Fruit fly (Drosophila melanogaster) whole organism, adult: ENCODE measurements around the gene CG3225.

Experiments used
- CG11617 ChIP-seq: fragments of 200-800 bp; sonication (Bioruptor generic); optimal IDR thresholded peaks from 2 replicates; lab custom pipeline; 2017; ENCODE audit warnings: mild to moderate bottlenecking, missing biosample characterization, missing genetic modification reagents, missing genetic modification characterization
- CG12768 ChIP-seq: fragments of 200-800 bp; sonication (Bioruptor generic); optimal IDR thresholded peaks from 2 replicates; lab custom pipeline; 2017; ENCODE audit warnings: missing biosample characterization, missing genetic modification characterization, mild to moderate bottlenecking, moderate library complexity, missing genetic modification reagents
- CG14711 ChIP-seq: fragments of 200-800 bp; sonication (Bioruptor generic); optimal IDR thresholded peaks from 2 replicates; lab custom pipeline; 2018; ENCODE audit warnings: missing biosample characterization, mild to moderate bottlenecking, missing genetic modification characterization, moderate library complexity
- CG1620 ChIP-seq: fragments of 200-800 bp; sonication (Bioruptor generic); optimal IDR thresholded peaks from 2 replicates; lab custom pipeline; 2016; ENCODE audit warnings: missing biosample characterization, missing genetic modification characterization
- CG33017 ChIP-seq: fragments of 200-800 bp; sonication (Bioruptor generic); optimal IDR thresholded peaks from 2 replicates; lab custom pipeline; 2018; ENCODE audit warnings: missing biosample characterization, mild to moderate bottlenecking, missing genetic modification characterization, moderate library complexity
- CG5204 ChIP-seq: fragments of 200-800 bp; sonication (Bioruptor generic); optimal IDR thresholded peaks from 2 replicates; lab custom pipeline; 2016; ENCODE audit warnings: missing biosample characterization, missing genetic modification characterization
- CG7045 ChIP-seq: fragments of 200-800 bp; sonication (Bioruptor generic); optimal IDR thresholded peaks from 2 replicates; lab custom pipeline; 2017; ENCODE audit warnings: missing biosample characterization, mild to moderate bottlenecking, missing genetic modification characterization
- CG7101 ChIP-seq: fragments of 200-800 bp; sonication (Bioruptor generic); optimal IDR thresholded peaks from 2 replicates; lab custom pipeline; 2018; ENCODE audit warnings: missing biosample characterization, mild to moderate bottlenecking, missing genetic modification characterization, moderate library complexity
- Clk ChIP-seq: fragments of 200-800 bp; sonication (Bioruptor generic); optimal IDR thresholded peaks from 2 replicates; lab custom pipeline; 2017; ENCODE audit warnings: missing biosample characterization, missing genetic modification characterization
- Crg-1 ChIP-seq: fragments of 200-800 bp; sonication (Bioruptor generic); optimal IDR thresholded peaks from 2 replicates; lab custom pipeline; 2016; ENCODE audit warnings: missing biosample characterization, missing genetic modification characterization
- Hr96 ChIP-seq: fragments of 200-800 bp; sonication (Bioruptor generic); optimal IDR thresholded peaks from 2 replicates; lab custom pipeline; 2016; ENCODE audit warnings: missing biosample characterization, missing genetic modification characterization
- Mnt ChIP-seq: fragments of 200-800 bp; sonication (Bioruptor generic); optimal IDR thresholded peaks from 2 replicates; lab custom pipeline; 2016; ENCODE audit warnings: missing biosample characterization, mild to moderate bottlenecking, missing genetic modification characterization
- bab1 ChIP-seq: fragments of 200-800 bp; sonication (Bioruptor generic); optimal IDR thresholded peaks from 3 replicates; lab custom pipeline; 2019; ENCODE audit warnings: missing biosample characterization, mild to moderate bottlenecking, missing genetic modification characterization, moderate library complexity
- cic ChIP-seq: fragments of 200-800 bp; sonication (Bioruptor generic); optimal IDR thresholded peaks from 2 replicates; lab custom pipeline; 2017; ENCODE audit warnings: missing biosample characterization, mild to moderate bottlenecking, missing genetic modification characterization, moderate library complexity
- cnc ChIP-seq, 2 experiments: fragments of >200 bp; optimal IDR thresholded peaks; 2 replicates each; lab custom pipeline; 2017
- kay ChIP-seq: fragments of 200-800 bp; sonication (Bioruptor generic); peaks from one replicate; lab custom pipeline; 2016; ENCODE audit warnings: missing biosample characterization, missing genetic modification characterization, borderline replicate concordance
- ovo ChIP-seq: fragments of 200-800 bp; sonication (Bioruptor generic); optimal IDR thresholded peaks from 2 replicates; lab custom pipeline; 2016; ENCODE audit warnings: missing biosample characterization, missing genetic modification characterization
- pad ChIP-seq: fragments of 200-800 bp; sonication (Bioruptor generic); optimal IDR thresholded peaks from 3 replicates; lab custom pipeline; 2017; ENCODE audit warnings: missing biosample characterization, missing genetic modification characterization, mild to moderate bottlenecking, moderate library complexity, missing genetic modification reagents
- tj ChIP-seq: fragments of 200-800 bp; sonication (Bioruptor generic); optimal IDR thresholded peaks from 3 replicates; lab custom pipeline; 2017; ENCODE audit warnings: missing biosample characterization, mild to moderate bottlenecking, missing genetic modification characterization, moderate library complexity
- toe ChIP-seq: fragments of 200-800 bp; sonication (Bioruptor generic); optimal IDR thresholded peaks from 2 replicates; lab custom pipeline; 2016; ENCODE audit warnings: missing biosample characterization, missing genetic modification characterization

CG3225 gene

DNA sequence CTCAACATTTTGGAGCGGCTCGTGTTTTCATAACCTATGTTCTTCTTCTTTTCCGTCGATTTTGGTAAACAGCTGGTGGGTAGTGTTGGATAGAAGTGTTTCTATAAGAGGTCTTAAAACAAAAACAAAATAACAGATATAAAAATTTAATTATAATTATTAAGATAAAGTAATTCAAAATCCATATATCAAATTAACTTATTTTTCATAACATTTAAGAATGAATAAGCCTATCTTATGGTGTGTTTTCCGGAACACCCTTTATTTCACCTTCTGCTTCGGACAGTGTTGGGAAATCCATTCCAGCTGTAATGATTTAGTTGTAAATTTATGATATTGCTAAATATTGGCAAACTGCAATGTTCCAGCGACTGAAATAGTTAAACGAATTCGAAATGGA is 32.3 kb upstream of the CG3225 start, which contains the start of the genes mRpS2 and Mon1:
Gene mRpS2, minus strand, starts transcription at position 64 of the 400 bp plus-strand sequence.
Gene Mon1, plus strand, starts transcription at position 286 of the 400 bp plus-strand sequence.
- TF ChIP-seq Mnt (GFP tag; lab: Kevin White, UChicago) (peak; percentile 81), CG12768 (GFP tag; lab: Kevin White, UChicago) (peak; percentile 96), Crg-1 (GFP tag; lab: Kevin White, UChicago) (peak; percentile 93), kay (GFP tag; lab: Kevin White, UChicago) (no peak), Clk (GFP tag; lab: Kevin White, UChicago) (peak; percentile 86), cnc (optimal IDR thresholded peaks at IDR 0.05; lab: Kevin White, UChicago) (no peak), CG1620 (peak; percentile 87), CG7101 (tag; lab: Kevin White, UChicago) (peak; percentile 98), Hr96 (GFP tag; lab: Kevin White, UChicago) (peak; percentile 72), pad (GFP tag; lab: Kevin White, UChicago) (peak; percentile 87), CG14711 (tag; lab: Kevin White, UChicago) (peak; percentile 97), ovo (peak; percentile 72), cic (GFP tag; lab: Kevin White, UChicago) (peak; percentile 38), CG33017 (peak; percentile 97), toe (GFP tag; lab: Kevin White, UChicago) (peak; percentile 89), CG7045 (GFP tag; lab: Kevin White, UChicago) (peak; percentile 93), CG11617 (GFP tag; lab: Kevin White, UChicago) (peak; percentile 92), CG5204 (peak; percentile 80), bab1 (peak; percentile 94), tj (GFP tag; lab: Kevin White, UChicago) (peak; percentile 68)

- TF ChIP-seq CG11617 (GFP tag; lab: Kevin White, UChicago) (peak; percentile 47), Hr96 (GFP tag; lab: Kevin White, UChicago) (no peak), CG1620 (peak; percentile 53), Mnt (GFP tag; lab: Kevin White, UChicago) (peak; percentile 28), CG33017 (no peak), CG7101 (tag; lab: Kevin White, UChicago) (peak; percentile 27), Crg-1 (GFP tag; lab: Kevin White, UChicago) (peak; percentile 29), ovo (peak; percentile 42), cnc (optimal IDR thresholded peaks at IDR 0.05; lab: Kevin White, UChicago) (no peak), Clk (GFP tag; lab: Kevin White, UChicago) (no peak), tj (GFP tag; lab: Kevin White, UChicago) (peak; percentile 3), CG5204 (no peak), toe (GFP tag; lab: Kevin White, UChicago) (no peak), kay (GFP tag; lab: Kevin White, UChicago) (no peak), CG12768 (GFP tag; lab: Kevin White, UChicago) (no peak), pad (GFP tag; lab: Kevin White, UChicago) (peak; percentile 33), CG7045 (GFP tag; lab: Kevin White, UChicago) (no peak), cic (GFP tag; lab: Kevin White, UChicago) (no peak), bab1 (no peak), CG14711 (tag; lab: Kevin White, UChicago) (peak; percentile 12)
Measured at dm6 chr2L:4847191-4847853, 29.3 kb upstream of the CG3225 start, which contains the start of the genes mxt and CG11927. mxt (minus strand) TSS chr2L:4847295. CG11927 (plus strand) TSS chr2L:4847766.

dm6 chr2L:4846629-4847125 is 28.6 kb upstream of the CG3225 start:
- peak; percentile 36 for TF ChIP-seq CG12768 (GFP tag; lab: Kevin White, UChicago)
- no peak for TF ChIP-seq bab1

DNA sequence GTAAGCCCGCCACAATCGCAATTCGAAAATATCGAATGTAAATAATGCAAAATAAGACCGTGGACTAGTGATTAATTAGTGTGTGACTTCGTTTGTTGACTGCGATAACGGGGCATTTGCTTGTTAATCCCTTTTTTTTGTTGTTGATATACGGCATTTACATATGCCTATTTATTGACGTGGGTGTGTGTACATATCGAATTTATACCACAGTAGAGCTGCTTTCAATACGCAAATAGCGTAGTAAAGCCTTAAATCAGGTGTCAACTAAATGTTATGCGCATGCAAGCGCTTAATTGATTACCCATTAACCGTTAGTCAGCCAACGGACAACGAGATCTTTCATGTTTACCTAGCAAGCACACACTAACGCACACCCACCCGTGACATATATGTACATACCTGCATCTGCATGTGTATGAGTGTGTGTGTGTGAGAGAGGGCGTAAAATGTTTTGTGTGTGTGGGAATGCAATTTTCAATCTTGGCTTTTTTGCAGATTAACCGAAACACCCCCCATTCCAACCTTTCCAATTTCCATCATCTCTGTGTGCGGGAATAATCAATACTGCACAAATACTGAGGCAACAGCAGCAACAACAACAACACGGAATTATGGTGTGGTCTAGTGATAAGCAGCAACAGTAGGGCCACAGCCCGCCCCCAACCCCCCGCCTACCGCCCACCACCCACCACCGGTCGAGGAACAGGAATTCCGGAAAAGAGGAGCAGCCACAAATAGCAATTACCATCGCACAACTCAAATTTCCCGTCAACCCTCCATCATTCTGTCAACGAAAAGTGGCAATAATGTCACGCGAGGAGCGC is 20.7 kb upstream of the CG3225 start:
- TF ChIP-seq CG7045 (GFP tag; lab: Kevin White, UChicago) (peak; percentile 20), Clk (GFP tag; lab: Kevin White, UChicago) (no peak), CG14711 (tag; lab: Kevin White, UChicago) (no peak), Crg-1 (GFP tag; lab: Kevin White, UChicago) (peak; percentile 7), pad (GFP tag; lab: Kevin White, UChicago) (no peak), CG12768 (GFP tag; lab: Kevin White, UChicago) (peak; percentile 17), cnc (optimal IDR thresholded peaks at IDR 0.05; lab: Kevin White, UChicago) (no peak), CG33017 (no peak), CG1620 (no peak), tj (GFP tag; lab: Kevin White, UChicago) (no peak), CG7101 (tag; lab: Kevin White, UChicago) (no peak), cic (GFP tag; lab: Kevin White, UChicago) (no peak), Hr96 (GFP tag; lab: Kevin White, UChicago) (no peak)

DNA sequence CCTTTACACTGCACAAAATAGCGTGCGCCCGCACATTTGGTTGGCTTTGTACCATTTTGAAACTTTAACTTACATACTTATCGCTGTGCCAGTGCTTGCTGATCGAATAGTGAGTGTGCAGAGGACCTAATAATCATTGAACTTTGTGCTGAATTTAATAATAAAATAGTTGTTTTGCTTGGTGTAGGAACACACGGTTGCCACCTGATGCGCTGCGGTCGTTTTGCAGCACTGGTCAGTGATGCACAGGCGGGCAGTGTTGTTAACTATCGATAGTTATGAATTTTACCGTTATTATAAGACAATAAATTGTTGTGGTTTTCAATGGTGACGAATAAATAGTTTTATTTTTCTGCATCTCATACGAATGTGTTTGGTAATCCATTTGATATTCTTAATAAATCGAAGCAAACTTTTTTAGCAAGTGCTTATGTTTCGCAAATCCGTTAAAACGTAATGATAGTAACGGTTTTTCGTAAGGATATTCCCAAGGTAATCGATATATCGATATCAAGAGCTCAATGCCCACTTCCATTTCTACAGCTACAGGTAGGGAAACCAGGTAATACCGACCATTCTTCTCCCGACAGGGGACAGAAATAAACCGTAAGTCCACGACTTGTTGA is 19.8 kb upstream of the CG3225 start, which contains the start of the genes tank and CG12194:
Gene tank, minus strand, starts transcription at position 228 of the 626 bp plus-strand sequence.
Gene CG12194, plus strand, starts transcription at position 576 of the 626 bp plus-strand sequence.
- TF ChIP-seq cnc (optimal IDR thresholded peaks at IDR 0.05; lab: Kevin White, UChicago) = no peak
- peak; percentile 88 for TF ChIP-seq Mnt (GFP tag; lab: Kevin White, UChicago)
- peak; percentile 90 for TF ChIP-seq toe (GFP tag; lab: Kevin White, UChicago)
- peak; percentile 69 for TF ChIP-seq tj (GFP tag; lab: Kevin White, UChicago)
- TF ChIP-seq CG1620 = peak; percentile 92
- TF ChIP-seq CG12768 (GFP tag; lab: Kevin White, UChicago) = peak; percentile 95
- peak; percentile 89 for TF ChIP-seq CG11617 (GFP tag; lab: Kevin White, UChicago)
- peak; percentile 94 for TF ChIP-seq bab1
- TF ChIP-seq kay (GFP tag; lab: Kevin White, UChicago) = no peak
- peak; percentile 94 for TF ChIP-seq CG33017
- TF ChIP-seq CG14711 (tag; lab: Kevin White, UChicago) = peak; percentile 92
- peak; percentile 92 for TF ChIP-seq ovo
- peak; percentile 88 for TF ChIP-seq Hr96 (GFP tag; lab: Kevin White, UChicago)
- TF ChIP-seq CG7045 (GFP tag; lab: Kevin White, UChicago) = peak; percentile 94
- peak; percentile 90 for TF ChIP-seq Crg-1 (GFP tag; lab: Kevin White, UChicago)
- peak; percentile 90 for TF ChIP-seq Clk (GFP tag; lab: Kevin White, UChicago)
- TF ChIP-seq pad (GFP tag; lab: Kevin White, UChicago) = peak; percentile 81
- peak; percentile 26 for TF ChIP-seq cic (GFP tag; lab: Kevin White, UChicago)
- TF ChIP-seq CG5204 = peak; percentile 95
- TF ChIP-seq CG7101 (tag; lab: Kevin White, UChicago) = peak; percentile 92
